Fruit fly (Drosophila melanogaster) whole organism, pupa: ENCODE data around the gene CG14406.

Source experiments
- CG12605 ChIP-seq: fragments of 200-800 bp; sonication (Bioruptor generic); IDR thresholded peaks from 2 replicates; pipeline ENCODE4 v1.3.6; 2022; ENCODE audit warnings: missing biosample characterization, missing genetic modification characterization
- CG8301 ChIP-seq: fragments of 200-800 bp; sonication (Bioruptor generic); optimal IDR thresholded peaks from 2 replicates; lab custom pipeline; 2018; ENCODE audit warnings: missing biosample characterization, mild to moderate bottlenecking, missing genetic modification characterization
- D1 ChIP-seq: fragments of 200-800 bp; sonication (Bioruptor generic); optimal IDR thresholded peaks from 2 replicates; lab custom pipeline; 2018; ENCODE audit warnings: missing biosample characterization, mild to moderate bottlenecking, missing genetic modification characterization, moderate library complexity
- Pif1B ChIP-seq: fragments of 200-800 bp; sonication (Bioruptor generic); optimal IDR thresholded peaks from 3 replicates; lab custom pipeline; 2016; ENCODE audit warnings: missing biosample characterization, missing genetic modification characterization
- Snoo ChIP-seq: fragments of 200-800 bp; sonication (Bioruptor generic); optimal IDR thresholded peaks from 3 replicates; lab custom pipeline; 2017; ENCODE audit warnings: missing biosample characterization, mild to moderate bottlenecking, missing genetic modification characterization, inconsistent platforms
- fd96Ca ChIP-seq: fragments of 200-800 bp; sonication (Bioruptor generic); IDR thresholded peaks from 3 replicates; pipeline ENCODE4 v1.3.6; 2022; ENCODE audit warnings: missing biosample characterization, missing genetic modification characterization
- rn ChIP-seq: fragments of 200-800 bp; sonication (Bioruptor generic); IDR thresholded peaks from 2 replicates; pipeline ENCODE4 v1.3.6; 2022; ENCODE audit warnings: missing biosample characterization, missing genetic modification characterization

Gene CG14406

DNA sequence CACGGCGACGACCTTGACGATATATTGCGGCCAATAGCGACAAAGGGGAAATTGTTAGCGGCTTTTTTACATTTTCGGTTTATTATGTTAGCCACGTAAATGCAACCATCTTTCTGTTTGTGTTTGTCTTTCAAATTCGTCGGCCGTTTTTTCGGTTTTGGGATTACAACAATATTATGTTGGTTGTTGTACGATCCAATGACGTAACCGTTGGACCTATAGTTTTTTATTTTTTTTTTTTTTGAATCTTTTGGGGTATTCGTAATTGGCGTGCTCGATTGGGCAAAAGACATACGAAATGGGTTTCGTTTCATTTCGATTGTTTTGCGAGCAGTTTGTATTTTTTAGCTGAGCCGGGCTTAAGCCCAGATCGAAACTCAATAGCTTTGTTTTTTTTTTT lies 43.7 kb downstream of the CG14406 start:
- TF ChIP-seq fd96Ca (GFP tag; lab: Robert Waterston, UW) = no peak
- no peak for TF ChIP-seq Snoo (tag; lab: Kevin White, UChicago)

DNA sequence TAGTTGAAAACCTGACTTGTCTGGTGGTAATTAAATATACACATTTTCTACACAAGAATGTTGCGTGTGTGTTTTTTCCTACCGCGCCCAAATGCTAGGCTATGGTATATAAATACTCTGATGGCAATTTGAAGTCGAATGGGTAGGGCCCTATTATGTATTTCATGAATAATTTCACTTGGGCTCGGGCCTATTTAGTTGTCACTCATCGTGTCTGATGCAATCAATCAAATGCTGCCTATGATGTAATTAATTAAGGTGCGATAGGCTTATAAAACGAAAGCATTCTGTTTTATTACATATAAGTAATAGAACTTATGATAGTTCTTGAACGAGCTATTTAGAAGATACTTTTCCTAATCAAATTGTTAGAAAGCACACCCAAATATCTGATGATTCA lies 48.2 kb downstream of the CG14406 start:
- TF ChIP-seq Pif1B (GFP tag; lab: Kevin White, UChicago) (no peak), CG12605 (GFP tag; lab: Robert Waterston, UW) (no peak), D1 (no peak), CG8301 (tag; lab: Kevin White, UChicago) (no peak), rn (no peak)
